Worm (Caenorhabditis elegans) whole organism, L4 larva: Measurements from ENCODE around the gene Y57G11C.1147.

Experiments used
- D1046.2 ChIP-seq: fragments of 200-800 bp; sonication (Bioruptor generic); IDR thresholded peaks from 2 replicates; pipeline ENCODE4 v1.3.6; 2022; ENCODE audit warnings: missing genetic modification characterization, missing compliant biosample characterization
- F10B5.3 ChIP-seq: sonication (generic microtip); optimal IDR thresholded peaks from 2 replicates; lab custom pipeline; 2016; ENCODE audit warnings: mild to moderate bottlenecking, missing genetic modification characterization, missing compliant biosample characterization
- F44E2.7 ChIP-seq: fragments of 200-800 bp; sonication (Bioruptor generic); IDR thresholded peaks from 2 replicates; pipeline ENCODE4 v2.1.2; 2022; ENCODE audit warnings: missing genetic modification characterization, missing compliant biosample characterization
- F49E8.2 ChIP-seq: sonication (generic microtip); optimal IDR thresholded peaks from 2 replicates; lab custom pipeline; 2016; ENCODE audit warnings: missing compliant biosample characterization, mild to moderate bottlenecking, missing genetic modification characterization, borderline replicate concordance
- R02D3.7 ChIP-seq: fragments of 150-350 bp; sonication (generic microtip); optimal IDR thresholded peaks from 3 replicates; lab custom pipeline; 2014; ENCODE audit warnings: missing biosample characterization, missing genetic modification characterization
- T20F7.1 ChIP-seq: fragments of 200-800 bp; sonication (Bioruptor generic); optimal IDR thresholded peaks from 2 replicates; lab custom pipeline; 2018; ENCODE audit warnings: mild to moderate bottlenecking, missing genetic modification characterization, missing compliant biosample characterization
- T26A8.4 ChIP-seq: fragments of 200-800 bp; sonication (Bioruptor generic); IDR thresholded peaks from 2 replicates; pipeline ENCODE4 v1.3.6; 2022; ENCODE audit warnings: missing genetic modification characterization, missing compliant biosample characterization
- Y75B8A.6 ChIP-seq: fragments of 200-800 bp; sonication (Bioruptor generic); IDR thresholded peaks from 2 replicates; pipeline ENCODE4 v1.3.6; 2022; ENCODE audit warnings: missing genetic modification reagents, missing genetic modification characterization, missing compliant biosample characterization
- ZK337.2 ChIP-seq: fragments of 200-800 bp; sonication (Bioruptor generic); IDR thresholded peaks from 2 replicates; pipeline ENCODE4 v1.3.6; 2022; ENCODE audit warnings: missing genetic modification reagents, missing genetic modification characterization, missing compliant biosample characterization
- aha-1 ChIP-seq: fragments of 150-350 bp; peaks from one replicate; lab custom pipeline; 2014; ENCODE audit warnings: missing biosample characterization, missing genetic modification characterization
- arid-1 ChIP-seq: fragments of 200-800 bp; sonication (Bioruptor generic); conservative IDR thresholded peaks from 2 replicates; pipeline ENCODE4 v1.3.6; 2022; ENCODE audit warnings: missing genetic modification reagents, missing genetic modification characterization, missing compliant biosample characterization
- attf-4 ChIP-seq: sonication (generic microtip); optimal IDR thresholded peaks from 3 replicates; lab custom pipeline; 2017; ENCODE audit warnings: missing biosample characterization, missing genetic modification characterization
- ceh-28 ChIP-seq: fragments of 150-350 bp; optimal IDR thresholded peaks from 2 replicates; lab custom pipeline; 2014; ENCODE audit warnings: missing biosample characterization, missing genetic modification reagents, missing genetic modification characterization
- ceh-62 ChIP-seq: sonication (generic microtip); optimal IDR thresholded peaks from 2 replicates; lab custom pipeline; 2017; ENCODE audit warnings: missing biosample characterization, missing genetic modification characterization
- daf-12 ChIP-seq: fragments of 150-350 bp; optimal IDR thresholded peaks from 2 replicates; lab custom pipeline; 2014; ENCODE audit warnings: missing biosample characterization, missing genetic modification reagents, missing genetic modification characterization
- dmd-6 ChIP-seq: fragments of 200-800 bp; sonication (Bioruptor generic); IDR thresholded peaks from 2 replicates; pipeline ENCODE4 v1.3.6; 2022; ENCODE audit warnings: missing genetic modification reagents, missing genetic modification characterization, missing compliant biosample characterization
- dmd-9 ChIP-seq: fragments of 200-800 bp; sonication (Bioruptor generic); IDR thresholded peaks from 2 replicates; pipeline ENCODE4 v1.3.6; 2022; ENCODE audit warnings: missing genetic modification reagents, missing genetic modification characterization, missing compliant biosample characterization
- dpl-1 ChIP-seq: fragments of 150-350 bp; optimal IDR thresholded peaks from 2 replicates; lab custom pipeline; 2014; ENCODE audit warnings: missing biosample characterization, missing genetic modification reagents, missing genetic modification characterization
- duxl-1 ChIP-seq: sonication (generic microtip); optimal IDR thresholded peaks from 2 replicates; lab custom pipeline; 2016; ENCODE audit warnings: mild to moderate bottlenecking, missing genetic modification characterization, moderate library complexity, missing compliant biosample characterization; ENCODE audit not compliant: poor library complexity
- dve-1 ChIP-seq: sonication (generic microtip); optimal IDR thresholded peaks from 2 replicates; lab custom pipeline; 2017; ENCODE audit warnings: antibody characterized with exemption, mild to moderate bottlenecking, missing genetic modification characterization, missing compliant biosample characterization; ENCODE audit not compliant: insufficient read depth
- egl-27 ChIP-seq: sonication (generic microtip); optimal IDR thresholded peaks from 3 replicates; lab custom pipeline; 2017; ENCODE audit warnings: missing biosample characterization, missing genetic modification reagents, missing genetic modification characterization
- fkh-10 ChIP-seq: fragments of 150-350 bp; optimal IDR thresholded peaks from 2 replicates; lab custom pipeline; 2014; ENCODE audit warnings: missing biosample characterization, missing genetic modification reagents, missing genetic modification characterization
- hlh-11 ChIP-seq: fragments of 200-800 bp; sonication (Bioruptor generic); optimal IDR thresholded peaks from 2 replicates; lab custom pipeline; 2018; ENCODE audit warnings: mild to moderate bottlenecking, missing genetic modification characterization, missing compliant biosample characterization
- hlh-30 ChIP-seq: sonication (generic microtip); optimal IDR thresholded peaks from 2 replicates; lab custom pipeline; 2017; ENCODE audit warnings: antibody characterized with exemption, mild to moderate bottlenecking, missing genetic modification characterization, missing compliant biosample characterization; ENCODE audit not compliant: insufficient read depth
- jun-1 ChIP-seq: fragments of 150-350 bp; optimal IDR thresholded peaks from 2 replicates; lab custom pipeline; 2014; ENCODE audit warnings: missing biosample characterization, missing genetic modification reagents, missing genetic modification characterization
- lim-7 ChIP-seq: fragments of 200-800 bp; sonication (Bioruptor generic); IDR thresholded peaks from 2 replicates; pipeline ENCODE4 v1.3.6; 2022; ENCODE audit warnings: missing genetic modification characterization, missing compliant biosample characterization
- lin-1 ChIP-seq: fragments of 200-800 bp; sonication (Bioruptor generic); IDR thresholded peaks from 2 replicates; pipeline ENCODE4 v1.3.6; 2022; ENCODE audit warnings: missing genetic modification reagents, missing genetic modification characterization, missing compliant biosample characterization
- madf-9 ChIP-seq: fragments of 200-800 bp; sonication (Bioruptor generic); conservative IDR thresholded peaks from 2 replicates; pipeline ENCODE4 v1.3.6; 2022; ENCODE audit warnings: missing genetic modification reagents, missing genetic modification characterization, missing compliant biosample characterization
- mdl-1 ChIP-seq, 2 experiments: fragments of 150-350 bp in 1 of 2; sonication (generic microtip) in 1 of 2; optimal IDR thresholded peaks; 2 replicates each; lab custom pipeline; 2014 to 2017; ENCODE audit warnings: missing biosample characterization in 2 of 2, missing genetic modification characterization in 2 of 2
- mdt-29 ChIP-seq: fragments of 200-800 bp; sonication (Bioruptor generic); IDR thresholded peaks from 2 replicates; pipeline ENCODE4 v1.3.6; 2022; ENCODE audit warnings: missing genetic modification reagents, missing genetic modification characterization, missing compliant biosample characterization
- mxl-2 ChIP-seq: fragments of 200-800 bp; sonication (Bioruptor generic); conservative IDR thresholded peaks from 2 replicates; pipeline ENCODE4 v1.3.6; 2022; ENCODE audit warnings: missing genetic modification reagents, missing genetic modification characterization, missing compliant biosample characterization
- nhr-102 ChIP-seq: sonication (generic microtip); optimal IDR thresholded peaks from 2 replicates; lab custom pipeline; 2016; ENCODE audit warnings: mild to moderate bottlenecking, missing genetic modification characterization, moderate library complexity, missing compliant biosample characterization
- nhr-111 ChIP-seq: fragments of 200-800 bp; sonication (Bioruptor generic); optimal IDR thresholded peaks from 2 replicates; lab custom pipeline; 2018; ENCODE audit warnings: mild to moderate bottlenecking, missing genetic modification characterization, missing compliant biosample characterization
- nhr-28 ChIP-seq: fragments of 150-350 bp; optimal IDR thresholded peaks from 2 replicates; lab custom pipeline; 2014; ENCODE audit warnings: missing biosample characterization, missing genetic modification characterization
- nhr-42 ChIP-seq: fragments of 200-800 bp; sonication (Bioruptor generic); IDR thresholded peaks from 2 replicates; pipeline ENCODE4 v1.3.6; 2022; ENCODE audit warnings: missing genetic modification characterization, missing compliant biosample characterization
- nhr-6 ChIP-seq: fragments of 150-350 bp; optimal IDR thresholded peaks from 2 replicates; lab custom pipeline; 2014; ENCODE audit warnings: missing biosample characterization, missing genetic modification characterization
- nhr-76 ChIP-seq: fragments of 150-350 bp; optimal IDR thresholded peaks from 2 replicates; lab custom pipeline; 2014; ENCODE audit warnings: missing biosample characterization, missing genetic modification characterization
- pqm-1 ChIP-seq: sonication (generic microtip); optimal IDR thresholded peaks from 2 replicates; lab custom pipeline; 2017; ENCODE audit warnings: missing biosample characterization, missing genetic modification characterization
- skn-1 ChIP-seq: fragments of 150-350 bp; optimal IDR thresholded peaks from 2 replicates; lab custom pipeline; 2014; ENCODE audit warnings: missing biosample characterization, missing genetic modification characterization
- snpc-4 ChIP-seq: fragments of 150-350 bp; optimal IDR thresholded peaks from 2 replicates; lab custom pipeline; 2014; ENCODE audit warnings: missing biosample characterization, missing genetic modification characterization
- tra-1 ChIP-seq: fragments of 200-800 bp; sonication (Bioruptor generic); IDR thresholded peaks from 2 replicates; pipeline ENCODE4 v1.3.6; 2022; ENCODE audit warnings: missing genetic modification reagents, missing genetic modification characterization, missing compliant biosample characterization
- unc-130 ChIP-seq: sonication (generic microtip); optimal IDR thresholded peaks from 2 replicates; lab custom pipeline; 2016; ENCODE audit warnings: missing genetic modification reagents, missing genetic modification characterization, missing compliant biosample characterization
- zag-1 ChIP-seq: fragments of 150-350 bp; optimal IDR thresholded peaks from 2 replicates; lab custom pipeline; 2014; ENCODE audit warnings: missing biosample characterization, missing genetic modification characterization
- zfp-3 ChIP-seq: fragments of 200-800 bp; sonication (Bioruptor generic); conservative IDR thresholded peaks from 2 replicates; pipeline ENCODE4 v1.3.6; 2022; ENCODE audit warnings: missing genetic modification reagents, missing genetic modification characterization, missing compliant biosample characterization
- zip-11 ChIP-seq: fragments of 200-800 bp; sonication (Bioruptor generic); IDR thresholded peaks from 2 replicates; pipeline ENCODE4 v1.3.6; 2022; ENCODE audit warnings: missing genetic modification characterization, missing compliant biosample characterization
- zip-2 ChIP-seq: fragments of 150-350 bp; optimal IDR thresholded peaks from 2 replicates; lab custom pipeline; 2014; ENCODE audit warnings: missing biosample characterization, missing genetic modification characterization

The Y57G11C.1147 gene

DNA sequence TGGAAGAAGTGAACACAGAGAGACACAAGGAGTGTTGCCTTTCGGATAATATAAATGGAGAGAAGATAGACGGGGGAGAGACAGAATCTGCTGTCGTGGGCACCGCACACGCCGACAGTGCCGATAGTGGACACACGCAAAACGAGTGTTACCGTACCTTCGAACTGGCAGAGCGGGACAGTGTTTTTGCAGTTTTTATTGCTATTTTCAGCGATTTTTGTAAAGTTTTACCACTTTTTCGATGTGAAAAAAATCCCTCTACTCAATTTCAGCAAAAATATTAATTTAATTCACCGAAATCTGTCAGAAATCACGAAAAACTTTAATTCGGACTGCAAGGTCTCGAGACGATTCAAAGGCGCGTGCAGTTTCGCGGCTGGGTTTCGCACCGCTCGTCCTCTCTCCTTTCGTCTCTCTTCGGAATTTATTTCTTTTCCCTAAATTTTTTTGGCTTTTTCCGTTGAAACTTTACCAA, 27.6 kb upstream of the Y57G11C.1147 start, which contains the start of gene sec-61.A (continued):
- no peak for TF ChIP-seq nhr-111 (GFP tag; lab: Kevin White, UChicago)
- no peak for TF ChIP-seq Y75B8A.6 (GFP tag; lab: Robert Waterston, UW)
- no peak for TF ChIP-seq nhr-6 (tag; lab: Kevin White, UChicago)
- TF ChIP-seq unc-130 (GFP tag; lab: Kevin White, UChicago), result peak; percentile 55
- TF ChIP-seq aha-1, result peak; percentile 51
- TF ChIP-seq egl-27 (tag; lab: Kevin White, UChicago), result no peak
- TF ChIP-seq fkh-10 (GFP tag; lab: Kevin White, UChicago), result peak; percentile 73
- no peak for TF ChIP-seq lin-1 (GFP tag; lab: Robert Waterston, UW)
- peak; percentile 74 for TF ChIP-seq dpl-1 (GFP tag; lab: Kevin White, UChicago)
- no peak for TF ChIP-seq dmd-9
- peak; percentile 16 to 82 for TF ChIP-seq mdl-1 (tag; optimal IDR thresholded peaks at IDR 0.05; lab: Kevin White, UChicago)
- no peak for TF ChIP-seq zip-11 (GFP tag; lab: Robert Waterston, UW)
- 0 out of 2 replicates have a peak, but pooled peaks have one; percentile 15 for TF ChIP-seq lim-7 (GFP tag; lab: Robert Waterston, UW)
- TF ChIP-seq tra-1, result no peak; the same call in 1 of the 2 replicates
- no peak for TF ChIP-seq R02D3.7 (tag; lab: Kevin White, UChicago)
- TF ChIP-seq F10B5.3 (tag; lab: Kevin White, UChicago), result no peak
- no peak for TF ChIP-seq daf-12 (tag; lab: Kevin White, UChicago)
- TF ChIP-seq nhr-102 (tag; lab: Kevin White, UChicago), result peak; percentile 66
- peak; percentile 54 for TF ChIP-seq jun-1 (tag; lab: Kevin White, UChicago)
- TF ChIP-seq F49E8.2, result peak; percentile 64
- TF ChIP-seq hlh-11 (tag; lab: Kevin White, UChicago), result peak; percentile 86
- TF ChIP-seq ZK337.2 (GFP tag; lab: Robert Waterston, UW), result no peak
- no peak for TF ChIP-seq mxl-2 (GFP tag; lab: Robert Waterston, UW)
- TF ChIP-seq dmd-6 (GFP tag; lab: Robert Waterston, UW), result peak; percentile 80
- no peak for TF ChIP-seq madf-9 (GFP tag; lab: Robert Waterston, UW)
- TF ChIP-seq nhr-28 (tag; lab: Kevin White, UChicago), result peak; percentile 35
- TF ChIP-seq mdt-29 (GFP tag; lab: Robert Waterston, UW), result 0 out of 2 replicates have a peak, but pooled peaks have one; percentile 53
- TF ChIP-seq attf-4 (tag; lab: Kevin White, UChicago), result no peak
- no peak for TF ChIP-seq nhr-76 (tag; lab: Kevin White, UChicago)
- no peak for TF ChIP-seq nhr-42
- TF ChIP-seq zfp-3 (GFP tag; lab: Robert Waterston, UW), result peak; percentile 79; the same call in 1 of the 2 replicates
- TF ChIP-seq hlh-30 (tag; lab: Kevin White, UChicago), result peak; percentile 85
- TF ChIP-seq D1046.2 (GFP tag; lab: Robert Waterston, UW), result peak; percentile 99
- peak; percentile 4 for TF ChIP-seq snpc-4
- no peak for TF ChIP-seq F44E2.7 (GFP tag; lab: Robert Waterston, UW)
- TF ChIP-seq dve-1 (tag; lab: Kevin White, UChicago), result peak; percentile 30
- no peak for TF ChIP-seq ceh-62 (tag; lab: Kevin White, UChicago)
- TF ChIP-seq zip-2, result no peak
- TF ChIP-seq zag-1 (tag; lab: Kevin White, UChicago), result no peak
- no peak for TF ChIP-seq skn-1 (tag; lab: Kevin White, UChicago)
- TF ChIP-seq arid-1 (GFP tag; lab: Robert Waterston, UW), result peak; percentile 48; the same call in 1 of the 2 replicates
- TF ChIP-seq pqm-1, result peak; percentile 54
- TF ChIP-seq T26A8.4 (GFP tag; lab: Robert Waterston, UW), result no peak
- no peak for TF ChIP-seq ceh-28 (tag; lab: Kevin White, UChicago)
- peak; percentile 1 for TF ChIP-seq duxl-1 (tag; lab: Kevin White, UChicago)
- TF ChIP-seq T20F7.1 (GFP tag; lab: Kevin White, UChicago), result peak; percentile 87
